Worm (Caenorhabditis elegans) whole organism, L3 larva: ENCODE data around the gene sups-1.

Experiments used
- R02D3.7 ChIP-seq: fragments of 150-350 bp; optimal IDR thresholded peaks from 2 replicates; lab custom pipeline; 2014; ENCODE audit warnings: missing biosample characterization, missing genetic modification characterization
- ZK546.5 ChIP-seq: sonication (generic microtip); optimal IDR thresholded peaks from 2 replicates; lab custom pipeline; 2017; ENCODE audit warnings: missing biosample characterization, missing genetic modification characterization
- aly-2 ChIP-seq: fragments of 150-350 bp; optimal IDR thresholded peaks from 2 replicates; lab custom pipeline; 2014; ENCODE audit warnings: missing biosample characterization, missing genetic modification characterization
- ceh-82 ChIP-seq: fragments of 150-350 bp; optimal IDR thresholded peaks from 2 replicates; lab custom pipeline; 2014; ENCODE audit warnings: missing biosample characterization, missing genetic modification characterization
- daf-12 ChIP-seq: fragments of 150-350 bp; optimal IDR thresholded peaks from 2 replicates; lab custom pipeline; 2014; ENCODE audit warnings: missing biosample characterization, missing genetic modification reagents, missing genetic modification characterization
- egl-5 ChIP-seq: fragments of 150-350 bp; optimal IDR thresholded peaks from 2 replicates; lab custom pipeline; 2017; ENCODE audit warnings: missing biosample characterization, missing genetic modification reagents, missing genetic modification characterization, inconsistent platforms
- elt-1 ChIP-seq: fragments of 150-350 bp; optimal IDR thresholded peaks from 2 replicates; lab custom pipeline; 2014; ENCODE audit warnings: missing biosample characterization, missing genetic modification characterization
- elt-2 ChIP-seq: sonication (generic microtip); optimal IDR thresholded peaks from 2 replicates; lab custom pipeline; 2016; ENCODE audit warnings: missing genetic modification reagents, mild to moderate bottlenecking, missing genetic modification characterization, missing compliant biosample characterization
- elt-3 ChIP-seq, 3 experiments: fragments of 150-350 bp in 1 of 3; sonication (generic microtip) in 2 of 3; optimal IDR thresholded peaks; 2 replicates in 2 of 3; 4 replicates in 1 of 3; lab custom pipeline; 2014 to 2017; ENCODE audit warnings: missing biosample characterization in 3 of 3, missing genetic modification characterization in 3 of 3
- eor-1 ChIP-seq, 2 experiments: fragments of 150-350 bp; optimal IDR thresholded peaks; 2 replicates each; lab custom pipeline; 2014 to 2018; ENCODE audit warnings: missing biosample characterization in 2 of 2, missing genetic modification characterization in 2 of 2
- fkh-10 ChIP-seq: sonication (generic microtip); optimal IDR thresholded peaks from 2 replicates; lab custom pipeline; 2017; ENCODE audit warnings: missing biosample characterization, missing genetic modification reagents, missing genetic modification characterization
- fos-1 ChIP-seq: fragments of 150-350 bp; optimal IDR thresholded peaks from 2 replicates; lab custom pipeline; 2014; ENCODE audit warnings: missing biosample characterization, missing genetic modification characterization
- hmg-11 ChIP-seq: sonication (generic microtip); optimal IDR thresholded peaks from 2 replicates; lab custom pipeline; 2016; ENCODE audit warnings: missing genetic modification characterization, missing compliant biosample characterization
- jun-1 ChIP-seq: fragments of 150-350 bp; optimal IDR thresholded peaks from 2 replicates; lab custom pipeline; 2014; ENCODE audit warnings: missing biosample characterization, missing genetic modification reagents, missing genetic modification characterization
- lin-15B ChIP-seq: fragments of 150-350 bp; optimal IDR thresholded peaks from 2 replicates; lab custom pipeline; 2014; ENCODE audit warnings: missing biosample characterization, missing genetic modification characterization
- lsy-12 ChIP-seq: sonication (generic microtip); optimal IDR thresholded peaks from 2 replicates; lab custom pipeline; 2016; ENCODE audit warnings: mild to moderate bottlenecking, missing genetic modification characterization, missing compliant biosample characterization
- nfya-1 ChIP-seq: sonication (generic microtip); optimal IDR thresholded peaks from 2 replicates; lab custom pipeline; 2017; ENCODE audit warnings: missing genetic modification characterization, mild to moderate bottlenecking, missing compliant biosample characterization, antibody characterized with exemption, moderate library complexity; ENCODE audit not compliant: insufficient read depth
- nhr-11 ChIP-seq: fragments of 150-350 bp; optimal IDR thresholded peaks from 2 replicates; lab custom pipeline; 2014; ENCODE audit warnings: missing biosample characterization, missing genetic modification characterization
- nhr-12 ChIP-seq: fragments of 150-350 bp; optimal IDR thresholded peaks from 2 replicates; lab custom pipeline; 2014; ENCODE audit warnings: missing biosample characterization, missing genetic modification characterization
- nhr-237 ChIP-seq: fragments of 150-350 bp; optimal IDR thresholded peaks from 2 replicates; lab custom pipeline; 2014; ENCODE audit warnings: missing biosample characterization, missing genetic modification characterization
- nhr-28 ChIP-seq: fragments of 150-350 bp; optimal IDR thresholded peaks from 2 replicates; lab custom pipeline; 2014; ENCODE audit warnings: missing biosample characterization, missing genetic modification characterization
- nhr-67 ChIP-seq: fragments of 150-350 bp; optimal IDR thresholded peaks from 2 replicates; lab custom pipeline; 2014; ENCODE audit warnings: missing biosample characterization, missing genetic modification characterization
- nhr-76 ChIP-seq: fragments of 150-350 bp; sonication (generic microtip); optimal IDR thresholded peaks from 5 replicates; lab custom pipeline; 2014; ENCODE audit warnings: missing biosample characterization, missing genetic modification characterization
- nhr-77 ChIP-seq: fragments of 150-350 bp; optimal IDR thresholded peaks from 2 replicates; lab custom pipeline; 2014; ENCODE audit warnings: missing biosample characterization, missing genetic modification characterization
- pha-4 ChIP-seq: fragments of 150-350 bp; optimal IDR thresholded peaks from 2 replicates; lab custom pipeline; 2014; ENCODE audit warnings: missing biosample characterization, missing genetic modification reagents, missing genetic modification characterization
- pqm-1 ChIP-seq: fragments of 150-350 bp; optimal IDR thresholded peaks from 2 replicates; lab custom pipeline; 2017; ENCODE audit warnings: missing biosample characterization, missing genetic modification characterization, inconsistent platforms
- skn-1 ChIP-seq: fragments of 150-350 bp; optimal IDR thresholded peaks from 2 replicates; lab custom pipeline; 2014; ENCODE audit warnings: missing biosample characterization, missing genetic modification characterization
- snpc-4 ChIP-seq: fragments of 150-350 bp; optimal IDR thresholded peaks from 2 replicates; lab custom pipeline; 2014; ENCODE audit warnings: missing biosample characterization, missing genetic modification characterization
- unc-39 ChIP-seq: sonication (generic microtip); optimal IDR thresholded peaks from 4 replicates; lab custom pipeline; 2017; ENCODE audit warnings: missing biosample characterization, missing genetic modification characterization
- unc-62 ChIP-seq: fragments of 150-350 bp; sonication (generic microtip); optimal IDR thresholded peaks from 4 replicates; lab custom pipeline; 2014; ENCODE audit warnings: missing biosample characterization, missing genetic modification reagents, missing genetic modification characterization
- ztf-4 ChIP-seq: fragments of 150-350 bp; optimal IDR thresholded peaks from 2 replicates; lab custom pipeline; 2014; ENCODE audit warnings: missing biosample characterization, missing genetic modification characterization

Gene sups-1

DNA sequence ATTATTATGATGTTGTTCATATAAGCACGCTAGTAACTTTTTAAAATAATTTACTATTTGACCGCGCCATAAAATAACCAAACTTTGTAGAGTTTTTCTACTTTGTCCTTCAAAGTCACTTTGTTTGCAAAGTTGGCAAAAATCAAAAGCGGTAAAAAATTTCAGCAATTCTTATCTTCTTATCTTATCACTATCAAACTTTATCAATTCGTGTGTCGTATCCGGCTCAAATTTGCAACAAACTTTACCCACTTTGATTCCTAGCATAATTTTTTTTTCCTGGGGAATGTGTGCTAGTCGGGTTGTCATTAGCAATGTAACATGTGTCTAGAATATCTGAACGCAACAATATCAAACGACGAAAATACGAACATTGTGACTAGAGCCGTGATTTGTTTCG lies 18.2 kb upstream of the sups-1 start:
- TF ChIP-seq pqm-1, result peak; percentile 3
- no peak for TF ChIP-seq nhr-77 (tag; lab: Kevin White, UChicago)
- TF ChIP-seq elt-2 (tag; lab: Kevin White, UChicago), result peak; percentile 69

DNA sequence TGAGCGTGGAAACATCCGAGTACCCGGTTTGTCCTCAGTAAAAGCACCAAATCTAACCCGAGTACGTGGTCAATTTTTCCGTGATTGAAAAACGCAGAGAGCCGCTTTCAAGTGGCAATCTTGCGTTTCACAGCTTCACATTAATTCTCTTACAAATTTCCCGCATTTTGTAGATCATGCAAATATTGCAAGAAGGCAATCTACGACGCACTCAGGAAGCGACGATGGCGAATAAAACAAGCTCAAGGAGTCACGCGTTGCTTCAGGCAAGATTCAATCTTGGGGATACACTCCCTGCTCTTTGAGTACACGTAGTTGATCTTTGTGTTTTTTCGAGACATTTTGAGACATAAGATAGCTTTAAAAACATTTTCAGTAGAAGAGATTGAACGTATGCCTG lies 16.0 kb upstream of the sups-1 start:
- TF ChIP-seq daf-12 (no peak), lsy-12 (tag; lab: Kevin White, UChicago) (no peak), nhr-12 (tag; lab: Kevin White, UChicago) (no peak), fos-1 (tag; lab: Kevin White, UChicago) (no peak), fkh-10 (GFP tag; lab: Kevin White, UChicago) (no peak), eor-1 (tag; optimal IDR thresholded peaks at IDR 0.05; lab: Kevin White, UChicago) (no peak), ceh-82 (tag; lab: Kevin White, UChicago) (no peak), snpc-4 (tag; lab: Kevin White, UChicago) (no peak), jun-1 (tag; lab: Kevin White, UChicago) (no peak), nhr-76 (no peak), ZK546.5 (tag; lab: Kevin White, UChicago) (no peak), elt-1 (tag; lab: Kevin White, UChicago) (no peak), unc-39 (tag; lab: Kevin White, UChicago) (no peak), R02D3.7 (tag; lab: Kevin White, UChicago) (no peak)

DNA sequence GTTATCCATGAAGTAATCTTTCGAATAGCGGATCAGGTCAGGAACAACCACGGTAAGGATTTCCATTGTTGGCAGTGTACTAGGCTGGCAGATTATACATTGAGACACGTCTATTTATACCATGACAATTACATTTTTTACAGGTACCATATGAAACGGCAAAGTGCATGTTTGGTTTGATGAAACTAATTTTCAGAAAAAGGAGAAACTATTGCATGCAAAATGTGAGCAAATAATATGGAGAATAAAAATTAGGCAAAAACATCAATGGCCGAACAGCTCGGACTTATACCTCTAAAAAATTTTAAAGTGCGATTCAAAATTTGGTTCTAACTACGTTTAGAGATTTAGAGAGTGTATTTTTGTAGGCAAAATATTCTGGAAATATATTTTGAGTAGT lies 11.2 kb upstream of the sups-1 start, which contains the start of gene F22F4.5:
TSS of gene F22F4.5 (minus strand) at position 101 of the 400 bp plus-strand sequence.
- TF ChIP-seq nhr-76 (no peak), nhr-237 (no peak), nhr-11 (no peak), aly-2 (tag; lab: Kevin White, UChicago) (no peak), pha-4 (tag; lab: Kevin White, UChicago) (no peak), nhr-77 (tag; lab: Kevin White, UChicago) (no peak), eor-1 (tag; optimal IDR thresholded peaks at IDR 0.05; lab: Kevin White, UChicago) (no peak), elt-2 (tag; lab: Kevin White, UChicago) (no peak), pqm-1 (no peak), egl-5 (tag; lab: Kevin White, UChicago) (no peak), unc-62 (GFP tag; lab: Kevin White, UChicago) (no peak), nhr-28 (tag; lab: Kevin White, UChicago) (no peak), ztf-4 (tag; lab: Kevin White, UChicago) (no peak), nfya-1 (no peak), nhr-67 (no peak), ceh-82 (tag; lab: Kevin White, UChicago) (no peak), nhr-12 (tag; lab: Kevin White, UChicago) (no peak), elt-3 (tag; optimal IDR thresholded peaks at IDR 0.05; lab: Kevin White, UChicago) (no peak), daf-12 (no peak)

DNA sequence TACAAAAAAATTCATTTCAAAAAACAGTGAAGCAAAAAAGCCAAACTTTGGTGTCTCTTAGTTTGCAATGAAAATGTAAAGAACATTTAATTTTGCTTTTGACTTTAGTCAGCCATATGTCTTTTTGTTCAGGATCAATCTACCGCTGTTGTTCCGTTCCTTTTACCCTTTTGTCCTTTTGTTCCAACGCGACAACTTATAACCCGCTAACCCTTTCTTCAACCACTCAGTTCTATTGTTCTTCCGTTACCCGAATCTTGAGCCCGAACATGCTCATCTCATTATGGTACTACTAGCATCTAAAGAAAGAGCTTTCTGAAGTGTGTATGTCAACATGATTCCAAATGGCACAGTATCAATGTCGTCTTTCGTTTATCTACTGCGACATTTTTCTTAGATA lies 9.9 kb upstream of the sups-1 start:
- TF ChIP-seq hmg-11 (tag; lab: Kevin White, UChicago) (no peak), nhr-77 (tag; lab: Kevin White, UChicago) (no peak), elt-2 (tag; lab: Kevin White, UChicago) (no peak), eor-1 (tag; optimal IDR thresholded peaks at IDR 0.05; lab: Kevin White, UChicago) (no peak), ZK546.5 (tag; lab: Kevin White, UChicago) (no peak)

DNA sequence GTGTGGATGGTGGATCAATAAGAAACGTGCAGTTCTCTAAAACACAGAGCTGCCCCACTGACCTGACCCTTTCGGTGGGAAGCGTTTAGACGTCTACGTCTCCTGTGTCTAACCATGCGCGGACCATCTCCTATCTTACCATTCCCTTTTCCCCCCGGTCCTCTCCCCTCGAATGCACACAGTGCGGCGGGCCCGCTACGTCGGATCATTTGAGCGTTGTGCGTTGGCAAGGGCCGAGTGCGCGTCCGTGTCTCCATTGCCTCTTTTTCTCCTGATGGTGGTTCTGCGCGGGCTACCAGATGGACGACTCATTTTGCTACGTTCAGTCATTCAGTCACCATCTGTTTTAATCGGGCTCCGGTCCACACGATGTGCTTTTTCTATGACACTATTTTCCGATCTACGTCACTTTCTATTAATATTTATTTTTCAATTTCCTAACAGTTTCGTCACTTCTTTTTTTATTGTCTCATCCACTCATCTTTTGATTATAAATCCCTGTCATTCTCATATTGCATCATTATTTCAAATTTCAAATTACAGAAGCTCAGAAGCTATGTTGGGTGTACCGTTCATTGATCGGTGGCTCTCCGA lies 8.2 kb upstream of the sups-1 start, which contains the start of gene inx-3:
TSS of gene inx-3 (plus strand) at position 544 of the 594 bp plus-strand sequence.
- TF ChIP-seq skn-1 (no peak), lin-15B (tag; lab: Kevin White, UChicago) (no peak), nhr-77 (tag; lab: Kevin White, UChicago) (no peak)
- TF ChIP-seq, all 47 proteins: peak for 0

DNA sequence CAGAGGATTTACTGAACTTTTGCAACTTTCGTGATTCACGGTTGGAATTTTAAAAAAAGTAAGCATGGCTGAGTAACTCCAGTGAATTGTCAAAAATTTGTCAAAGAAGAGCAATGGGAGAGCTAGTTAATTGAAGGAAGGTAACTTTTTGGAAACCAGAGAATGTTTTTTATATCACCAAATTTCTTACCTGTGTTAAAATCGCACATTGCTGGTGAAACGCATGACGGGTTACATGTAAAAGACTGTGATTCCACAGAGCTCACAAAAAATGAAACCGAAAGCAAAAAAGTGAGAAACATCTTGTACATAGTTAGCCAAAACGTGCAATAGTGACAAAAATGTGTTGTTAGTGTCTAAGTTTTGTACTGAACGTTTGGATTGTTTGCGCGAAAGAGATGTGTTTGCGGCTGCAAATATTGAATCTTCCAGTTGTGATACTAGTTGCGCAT lies 4.8 kb upstream of the sups-1 start, which contains the start of gene F22F4.9:
TSS of gene F22F4.9 (minus strand) at position 402 of the 452 bp plus-strand sequence.
- TF ChIP-seq pha-4 (tag; lab: Kevin White, UChicago) (peak; percentile 66), eor-1 (tag; optimal IDR thresholded peaks at IDR 0.05; lab: Kevin White, UChicago) (no peak)
- TF ChIP-seq, all 47 proteins: peak for 1
